Worm (Caenorhabditis elegans) whole organism, L2 larva: Measurements from ENCODE around the gene fask-1.

ENCODE experiments used
- C34F6.9 ChIP-seq: fragments of 150-350 bp; optimal IDR thresholded peaks from 2 replicates; lab custom pipeline; 2014; ENCODE audit warnings: missing biosample characterization, missing genetic modification characterization
- F13H6.1 ChIP-seq: sonication (generic microtip); optimal IDR thresholded peaks from 2 replicates; lab custom pipeline; 2016; ENCODE audit warnings: missing genetic modification characterization, missing compliant biosample characterization
- R02D3.7 ChIP-seq: fragments of 150-350 bp; optimal IDR thresholded peaks from 2 replicates; lab custom pipeline; 2014; ENCODE audit warnings: missing biosample characterization, missing genetic modification characterization
- Y55F3AM.14 ChIP-seq: fragments of 200-800 bp; sonication (Bioruptor generic); optimal IDR thresholded peaks from 2 replicates; lab custom pipeline; 2018; ENCODE audit warnings: mild to moderate bottlenecking, missing genetic modification characterization, missing compliant biosample characterization
- aly-2 ChIP-seq: fragments of 150-350 bp; optimal IDR thresholded peaks from 2 replicates; lab custom pipeline; 2014; ENCODE audit warnings: missing biosample characterization, missing genetic modification characterization
- ama-1 ChIP-seq: fragments of 150-350 bp; optimal IDR thresholded peaks from 2 replicates; lab custom pipeline; 2018; ENCODE audit warnings: inconsistent platforms
- blmp-1 ChIP-seq: sonication (generic microtip); optimal IDR thresholded peaks from 2 replicates; lab custom pipeline; 2017; ENCODE audit warnings: missing genetic modification characterization, mild to moderate bottlenecking, missing compliant biosample characterization, antibody characterized with exemption, moderate library complexity; ENCODE audit not compliant: insufficient read depth
- ceh-16 ChIP-seq: fragments of 150-350 bp; optimal IDR thresholded peaks from 2 replicates; lab custom pipeline; 2014; ENCODE audit warnings: missing biosample characterization, missing genetic modification characterization
- crh-2 ChIP-seq: sonication (generic microtip); optimal IDR thresholded peaks from 2 replicates; lab custom pipeline; 2017; ENCODE audit warnings: missing biosample characterization, missing genetic modification characterization
- dmd-4 ChIP-seq: sonication (generic microtip); optimal IDR thresholded peaks from 2 replicates; lab custom pipeline; 2017; ENCODE audit warnings: missing biosample characterization, missing genetic modification characterization
- egl-27 ChIP-seq: sonication (generic microtip); optimal IDR thresholded peaks from 3 replicates; lab custom pipeline; 2017; ENCODE audit warnings: missing biosample characterization, missing genetic modification reagents, missing genetic modification characterization
- elt-1 ChIP-seq: fragments of 150-350 bp; optimal IDR thresholded peaks from 2 replicates; lab custom pipeline; 2014; ENCODE audit warnings: missing biosample characterization, missing genetic modification characterization
- elt-3 ChIP-seq: sonication (generic microtip); optimal IDR thresholded peaks from 2 replicates; lab custom pipeline; 2017; ENCODE audit warnings: missing biosample characterization, missing genetic modification characterization
- fos-1 ChIP-seq: fragments of 150-350 bp; optimal IDR thresholded peaks from 2 replicates; lab custom pipeline; 2014; ENCODE audit warnings: missing biosample characterization, missing genetic modification characterization
- gmeb-1 ChIP-seq: fragments of 150-350 bp; optimal IDR thresholded peaks from 2 replicates; lab custom pipeline; 2014; ENCODE audit warnings: missing biosample characterization, missing genetic modification characterization
- lin-11 ChIP-seq: fragments of 150-350 bp; sonication (generic microtip); optimal IDR thresholded peaks from 2 replicates; lab custom pipeline; 2014; ENCODE audit warnings: missing biosample characterization, missing genetic modification characterization, inconsistent platforms, mixed read lengths
- lin-39 ChIP-seq: fragments of 150-350 bp; optimal IDR thresholded peaks from 2 replicates; lab custom pipeline; 2014; ENCODE audit warnings: missing biosample characterization, missing genetic modification reagents, missing genetic modification characterization
- lsy-2 ChIP-seq, 2 experiments: fragments of 150-350 bp in 1 of 2; sonication (generic microtip) in 1 of 2; optimal IDR thresholded peaks; 2 replicates each; lab custom pipeline; 2014 to 2017; ENCODE audit warnings: missing biosample characterization in 2 of 2, missing genetic modification characterization in 2 of 2
- mbf-1 ChIP-seq: sonication (generic microtip); optimal IDR thresholded peaks from 2 replicates; lab custom pipeline; 2017; ENCODE audit warnings: missing biosample characterization, missing genetic modification characterization
- mdl-1 ChIP-seq, 2 experiments: fragments of 150-350 bp in 1 of 2; sonication (generic microtip) in 1 of 2; optimal IDR thresholded peaks; 2 replicates each; lab custom pipeline; 2017; ENCODE audit warnings: missing biosample characterization in 2 of 2, missing genetic modification characterization in 2 of 2
- nhr-11 ChIP-seq: fragments of 150-350 bp; optimal IDR thresholded peaks from 2 replicates; lab custom pipeline; 2014; ENCODE audit warnings: missing biosample characterization, missing genetic modification characterization
- nhr-12 ChIP-seq: fragments of 150-350 bp; optimal IDR thresholded peaks from 2 replicates; lab custom pipeline; 2014; ENCODE audit warnings: missing biosample characterization, missing genetic modification characterization
- nhr-129 ChIP-seq: fragments of 150-350 bp; optimal IDR thresholded peaks from 2 replicates; lab custom pipeline; 2014; ENCODE audit warnings: missing biosample characterization, missing genetic modification characterization
- nhr-21 ChIP-seq: fragments of 150-350 bp; optimal IDR thresholded peaks from 2 replicates; lab custom pipeline; 2014; ENCODE audit warnings: missing biosample characterization, missing genetic modification characterization
- nhr-23 ChIP-seq: fragments of 150-350 bp; optimal IDR thresholded peaks from 2 replicates; lab custom pipeline; 2014; ENCODE audit warnings: missing biosample characterization, missing genetic modification reagents, missing genetic modification characterization
- nhr-25 ChIP-seq: fragments of 150-350 bp; sonication (generic microtip); optimal IDR thresholded peaks from 3 replicates; lab custom pipeline; 2014; ENCODE audit warnings: missing biosample characterization, missing genetic modification characterization
- nhr-6 ChIP-seq: fragments of 150-350 bp; optimal IDR thresholded peaks from 2 replicates; lab custom pipeline; 2014; ENCODE audit warnings: missing biosample characterization, missing genetic modification characterization
- nhr-77 ChIP-seq: fragments of 150-350 bp; optimal IDR thresholded peaks from 2 replicates; lab custom pipeline; 2014; ENCODE audit warnings: missing biosample characterization, missing genetic modification characterization
- sem-4 ChIP-seq: fragments of 150-350 bp; optimal IDR thresholded peaks from 2 replicates; lab custom pipeline; 2014; ENCODE audit warnings: missing biosample characterization, missing genetic modification reagents, missing genetic modification characterization
- sma-3 ChIP-seq: sonication (generic microtip); optimal IDR thresholded peaks from 2 replicates; lab custom pipeline; 2016; ENCODE audit warnings: missing genetic modification reagents, missing genetic modification characterization, missing compliant biosample characterization
- sma-9 ChIP-seq, 2 experiments: fragments of 150-350 bp in 1 of 2; sonication (generic microtip) in 1 of 2; optimal IDR thresholded peaks; 2 replicates each; lab custom pipeline; 2014 to 2016; ENCODE audit warnings: missing genetic modification characterization in 2 of 2, mild to moderate bottlenecking in 1 of 2, missing biosample characterization in 1 of 2, missing compliant biosample characterization in 1 of 2, missing genetic modification reagents in 1 of 2, moderate library complexity in 1 of 2
- snpc-4 ChIP-seq: fragments of 150-350 bp; optimal IDR thresholded peaks from 2 replicates; lab custom pipeline; 2014; ENCODE audit warnings: missing biosample characterization, missing genetic modification characterization
- unc-39 ChIP-seq: fragments of 150-350 bp; optimal IDR thresholded peaks from 2 replicates; lab custom pipeline; 2014; ENCODE audit warnings: missing biosample characterization, missing genetic modification characterization
- unc-62 ChIP-seq: fragments of 150-350 bp; optimal IDR thresholded peaks from 2 replicates; lab custom pipeline; 2014; ENCODE audit warnings: missing biosample characterization, missing genetic modification reagents, missing genetic modification characterization
- zag-1 ChIP-seq: fragments of 150-350 bp; optimal IDR thresholded peaks from 2 replicates; lab custom pipeline; 2014; ENCODE audit warnings: missing biosample characterization, missing genetic modification characterization
- ztf-11 ChIP-seq: sonication (generic microtip); optimal IDR thresholded peaks from 2 replicates; lab custom pipeline; 2017; ENCODE audit warnings: missing biosample characterization, missing genetic modification characterization
- ztf-4 ChIP-seq: fragments of 150-350 bp; optimal IDR thresholded peaks from 2 replicates; lab custom pipeline; 2014; ENCODE audit warnings: missing biosample characterization, missing genetic modification characterization

Gene fask-1

ce11 chrIV:13082106-13082505, 18.4 kb upstream of the fask-1 start:
- TF ChIP-seq nhr-129 (tag; lab: Kevin White, UChicago), result peak; percentile 38
- TF ChIP-seq unc-39 (tag; lab: Kevin White, UChicago), result no peak
- TF ChIP-seq elt-3 (tag; lab: Kevin White, UChicago), result no peak
- TF ChIP-seq sem-4 (tag; lab: Kevin White, UChicago), result peak; percentile 10
- peak; percentile 19 for TF ChIP-seq nhr-25
- no peak for TF ChIP-seq mdl-1 (tag; optimal IDR thresholded peaks at IDR 0.05; lab: Kevin White, UChicago)
- no peak for TF ChIP-seq blmp-1
- no peak for TF ChIP-seq nhr-77
- TF ChIP-seq, all 48 proteins: peak for 3

ce11 chrIV:13082836-13083763, 17.4 kb upstream of the fask-1 start:
- TF ChIP-seq ztf-4 (tag; lab: Kevin White, UChicago) (peak; percentile 77), sma-3 (GFP tag; lab: Kevin White, UChicago) (peak; percentile 66), nhr-25 (peak; percentile 92), gmeb-1 (tag; lab: Kevin White, UChicago) (no peak), ama-1 (lab: Kevin White, UChicago) (peak; percentile 22), aly-2 (tag; lab: Kevin White, UChicago) (no peak), nhr-23 (tag; lab: Kevin White, UChicago) (no peak), nhr-6 (peak; percentile 12), R02D3.7 (no peak), snpc-4 (tag; lab: Kevin White, UChicago) (no peak), nhr-12 (tag; lab: Kevin White, UChicago) (no peak), lin-39 (tag; lab: Kevin White, UChicago) (no peak), zag-1 (no peak), F13H6.1 (tag; lab: Kevin White, UChicago) (peak; percentile 17), crh-2 (tag; lab: Kevin White, UChicago) (no peak)

- TF ChIP-seq lsy-2 (tag; optimal IDR thresholded peaks at IDR 0.05; lab: Kevin White, UChicago) (no peak), F13H6.1 (tag; lab: Kevin White, UChicago) (no peak), egl-27 (tag; lab: Kevin White, UChicago) (no peak), nhr-129 (tag; lab: Kevin White, UChicago) (no peak), Y55F3AM.14 (no peak), elt-3 (tag; lab: Kevin White, UChicago) (no peak), dmd-4 (tag; lab: Kevin White, UChicago) (no peak), fos-1 (tag; lab: Kevin White, UChicago) (no peak), nhr-21 (tag; lab: Kevin White, UChicago) (no peak)
Observed at ce11 chrIV:13085675-13086074, 14.8 kb upstream of the fask-1 start.

ce11 chrIV:13086705-13087104, 13.8 kb upstream of the fask-1 start, which contains the start of gene spin-2:
Gene spin-2 (plus strand): TSS chrIV:13087005.
- TF ChIP-seq elt-3 (tag; lab: Kevin White, UChicago) (no peak), lin-11 (tag; lab: Kevin White, UChicago) (no peak), unc-62 (no peak), zag-1 (no peak), C34F6.9 (no peak), mbf-1 (tag; lab: Kevin White, UChicago) (no peak), ceh-16 (tag; lab: Kevin White, UChicago) (no peak), aly-2 (tag; lab: Kevin White, UChicago) (no peak)

ce11 chrIV:13089671-13090242, 10.8 kb upstream of the fask-1 start:
- TF ChIP-seq fos-1 (tag; lab: Kevin White, UChicago) (no peak), mdl-1 (tag; optimal IDR thresholded peaks at IDR 0.05; lab: Kevin White, UChicago) (no peak), nhr-11 (tag; lab: Kevin White, UChicago) (no peak), blmp-1 (no peak), elt-1 (tag; lab: Kevin White, UChicago) (no peak), snpc-4 (tag; lab: Kevin White, UChicago) (no peak), crh-2 (tag; lab: Kevin White, UChicago) (no peak), C34F6.9 (no peak), sma-9 (GFP tag; optimal IDR thresholded peaks at IDR 0.05; lab: Kevin White, UChicago) (no peak), sma-9 (tag; optimal IDR thresholded peaks at IDR 0.05; lab: Kevin White, UChicago) (no peak), lin-11 (tag; lab: Kevin White, UChicago) (no peak), ztf-11 (tag; lab: Kevin White, UChicago) (no peak), ama-1 (lab: Kevin White, UChicago) (no peak), sma-3 (GFP tag; lab: Kevin White, UChicago) (no peak), sem-4 (tag; lab: Kevin White, UChicago) (no peak), nhr-21 (tag; lab: Kevin White, UChicago) (no peak), nhr-25 (no peak)
- TF ChIP-seq, all 48 proteins: peak for 0
